Fruit fly (Drosophila melanogaster): ENCODE measurements around the gene B4.

DNA sequence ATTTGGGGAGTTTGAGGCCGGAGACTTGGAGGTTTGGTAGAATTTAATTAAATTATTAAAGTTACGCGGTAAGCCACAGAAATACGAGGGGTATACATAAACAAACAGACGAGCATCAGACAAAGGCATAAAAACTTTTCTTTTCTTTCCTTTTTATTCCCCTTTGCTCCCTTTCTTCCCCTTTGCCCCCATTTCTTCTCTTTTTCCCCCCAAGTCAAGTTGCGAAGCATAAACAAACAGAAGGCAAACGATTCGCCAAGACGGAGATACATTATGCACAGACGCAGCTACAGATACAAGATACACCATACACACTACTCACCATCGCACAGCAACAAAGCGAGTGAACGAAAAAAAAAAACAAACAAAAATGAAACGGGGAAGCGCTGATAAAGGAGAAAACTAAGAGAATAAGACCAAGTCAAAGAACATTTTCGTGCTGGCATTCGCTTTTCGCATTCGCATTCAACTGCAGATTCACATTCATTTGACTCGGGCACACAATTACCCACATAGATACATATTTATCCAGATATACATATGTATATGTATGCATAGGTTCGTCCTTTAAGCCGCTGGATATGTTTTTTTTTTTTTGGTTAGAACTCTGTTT is 5.5 kb upstream of the B4 start:
- TF ChIP-seq sd (tag; optimal IDR thresholded peaks at IDR 0.05) (no peak), bcd (GFP tag; optimal IDR thresholded peaks at IDR 0.05) (no peak), wor (GFP tag; IDR thresholded peaks at IDR 0.05) (no peak), CG17612 (GFP tag; IDR thresholded peaks at IDR 0.05) (no peak), wdn (GFP tag; IDR thresholded peaks at IDR 0.05) (no peak), sob (GFP tag; IDR thresholded peaks at IDR 0.05) (0 out of 2 replicates have a peak, but pooled peaks have one; percentile 7), vnd (GFP tag; IDR thresholded peaks at IDR 0.05; ENCODE audit: partially characterized antibody) (no peak), seq (GFP tag; IDR thresholded peaks at IDR 0.05) (no peak), pros (GFP tag; optimal IDR thresholded peaks at IDR 0.05) (no peak), Dip2 (GFP tag; IDR thresholded peaks at IDR 0.05) (no peak), CG15011 (GFP tag; optimal IDR thresholded peaks at IDR 0.05) (no peak)

Measured in whole organism, embryonic.